Worm (Caenorhabditis elegans) whole organism, L3 larva: ENCODE results near the gene K03H1.11.

Experiments used
- R02D3.7 ChIP-seq: fragments of 150-350 bp; optimal IDR thresholded peaks from 2 replicates; lab custom pipeline; 2014; ENCODE audit warnings: missing biosample characterization, missing genetic modification characterization
- fkh-10 ChIP-seq: sonication (generic microtip); optimal IDR thresholded peaks from 2 replicates; lab custom pipeline; 2017; ENCODE audit warnings: missing biosample characterization, missing genetic modification reagents, missing genetic modification characterization
- pha-4 ChIP-seq: fragments of 150-350 bp; optimal IDR thresholded peaks from 2 replicates; lab custom pipeline; 2014; ENCODE audit warnings: missing biosample characterization, missing genetic modification reagents, missing genetic modification characterization

- TF ChIP-seq pha-4 (tag; lab: Kevin White, UChicago) (no peak), R02D3.7 (tag; lab: Kevin White, UChicago) (no peak), fkh-10 (GFP tag; lab: Kevin White, UChicago) (no peak)
Observed at ce11 chrIII:9927378-9927777, 24.4 kb downstream of the K03H1.11 start, which contains the start of gene ttr-2.
